Worm (Caenorhabditis elegans): Measurements from ENCODE around the gene sao-1.

DNA sequence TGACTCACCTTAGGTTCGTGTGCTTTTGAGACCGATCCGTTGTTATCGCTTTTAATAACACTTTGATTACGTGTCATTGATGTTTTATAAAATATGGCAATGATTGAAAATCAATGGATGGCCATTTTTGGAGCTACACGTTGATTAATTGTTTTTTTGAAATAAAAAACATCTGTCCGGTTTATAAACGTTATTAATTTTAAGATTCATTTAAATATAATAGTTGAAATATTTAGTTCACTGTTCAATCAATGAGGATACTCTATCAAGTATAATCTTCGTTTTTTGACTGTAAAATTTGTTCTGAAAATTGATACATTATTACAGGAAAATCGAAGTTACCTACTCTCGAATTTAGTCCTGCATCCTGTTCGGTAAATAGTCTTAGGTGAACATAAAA is 5.5 kb upstream of the sao-1 start, which contains the start of gene R10D12.10:
- TF ChIP-seq nhr-111 (GFP tag; optimal IDR thresholded peaks at IDR 0.05) (no peak), ztf-7 (tag; optimal IDR thresholded peaks at IDR 0.05) (no peak), nhr-28 (tag; optimal IDR thresholded peaks at IDR 0.05) (no peak), nhr-76 (tag; optimal IDR thresholded peaks at IDR 0.05) (no peak), nhr-10 (tag; optimal IDR thresholded peaks at IDR 0.05) (no peak), lim-7 (GFP tag; IDR thresholded peaks at IDR 0.05) (no peak), pha-4 (GFP tag; IDR thresholded peaks at IDR 0.05) (no peak), pha-4 (tag; optimal IDR thresholded peaks at IDR 0.05) (no peak), ztf-11 (tag; optimal IDR thresholded peaks at IDR 0.05) (no peak), dve-1 (tag; optimal IDR thresholded peaks at IDR 0.05; ENCODE audit: insufficient read depth) (no peak), set-16 (GFP tag; IDR thresholded peaks at IDR 0.05) (no peak), unc-130 (GFP tag; optimal IDR thresholded peaks at IDR 0.05) (no peak), ZK546.5 (tag; optimal IDR thresholded peaks at IDR 0.05) (no peak), zag-1 (tag; optimal IDR thresholded peaks at IDR 0.05) (no peak)

Data from whole organism, L4 larva.